Worm (Caenorhabditis elegans): Measurements from ENCODE around the gene ref-2.

- TF ChIP-seq unc-39 (tag; optimal IDR thresholded peaks at IDR 0.05), result no peak
- TF ChIP-seq nhr-43 (tag; optimal IDR thresholded peaks at IDR 0.05; ENCODE audit: poor library complexity, severe bottlenecking), result peak; percentile 89
- TF ChIP-seq nhr-12 (tag; optimal IDR thresholded peaks at IDR 0.05), result no peak
- TF ChIP-seq elt-1 (tag; optimal IDR thresholded peaks at IDR 0.05), result no peak
- TF ChIP-seq egl-27 (tag; optimal IDR thresholded peaks at IDR 0.05), result peak; percentile 17
- no peak for TF ChIP-seq nhr-11 (tag; optimal IDR thresholded peaks at IDR 0.05)
- TF ChIP-seq ZK546.5 (tag; optimal IDR thresholded peaks at IDR 0.05), result no peak
- no peak for TF ChIP-seq R02D3.7 (tag; optimal IDR thresholded peaks at IDR 0.05)
These were observed 50.3 kb downstream of the ref-2 start for ce11 chrX:7794306-7794743.
